Fruit fly (Drosophila melanogaster) whole organism, prepupa: ENCODE measurements around the gene Baldspot.

Experiments used
- CG10631 ChIP-seq: fragments of 200-800 bp; sonication (Bioruptor generic); optimal IDR thresholded peaks from 2 replicates; lab custom pipeline; 2016; ENCODE audit warnings: missing biosample characterization, missing genetic modification characterization
- CG10669 ChIP-seq: fragments of 200-800 bp; sonication (Bioruptor generic); optimal IDR thresholded peaks from 3 replicates; lab custom pipeline; 2018; ENCODE audit warnings: missing biosample characterization, mild to moderate bottlenecking, missing genetic modification characterization, moderate library complexity
- CG11294 ChIP-seq: fragments of 200-800 bp; sonication (Bioruptor generic); IDR thresholded peaks from 2 replicates; pipeline ENCODE4 v1.3.6; 2022; ENCODE audit warnings: missing biosample characterization, missing genetic modification characterization
- CG11762 ChIP-seq: fragments of 200-800 bp; sonication (Bioruptor generic); optimal IDR thresholded peaks from 3 replicates; lab custom pipeline; 2016; ENCODE audit warnings: missing biosample characterization, missing genetic modification characterization; ENCODE audit not compliant: insufficient read depth
- CG15336 ChIP-seq: fragments of 200-800 bp; sonication (Bioruptor generic); IDR thresholded peaks from 2 replicates; pipeline ENCODE4 v1.3.6; 2022; ENCODE audit warnings: missing biosample characterization, missing genetic modification characterization
- CG3032 ChIP-seq: fragments of 200-800 bp; optimal IDR thresholded peaks from 2 replicates; lab custom pipeline; 2019; ENCODE audit warnings: missing biosample characterization, mild to moderate bottlenecking, missing genetic modification characterization, moderate library complexity
- CG32006 ChIP-seq: fragments of 200-800 bp; sonication (Bioruptor generic); optimal IDR thresholded peaks from 3 replicates; lab custom pipeline; 2017; ENCODE audit warnings: missing biosample characterization, mild to moderate bottlenecking, missing genetic modification characterization
- CG34406 ChIP-seq: fragments of 200-800 bp; sonication (Bioruptor generic); optimal IDR thresholded peaks from 3 replicates; lab custom pipeline; 2016; ENCODE audit warnings: missing biosample characterization, missing genetic modification characterization
- CG3919 ChIP-seq: fragments of 200-800 bp; sonication (Bioruptor generic); optimal IDR thresholded peaks from 3 replicates; lab custom pipeline; 2016; ENCODE audit warnings: missing biosample characterization, missing genetic modification characterization
- CG4318 ChIP-seq: fragments of 200-800 bp; sonication (Bioruptor generic); optimal IDR thresholded peaks from 3 replicates; lab custom pipeline; 2017; ENCODE audit warnings: missing biosample characterization, mild to moderate bottlenecking, missing genetic modification characterization
- CG6163 ChIP-seq: fragments of 200-800 bp; sonication (Bioruptor generic); IDR thresholded peaks from 3 replicates; pipeline ENCODE4 v1.3.6; 2022; ENCODE audit warnings: missing biosample characterization, missing genetic modification characterization
- CG6276 ChIP-seq: fragments of 200-800 bp; sonication (Bioruptor generic); optimal IDR thresholded peaks from 2 replicates; lab custom pipeline; 2017; ENCODE audit warnings: missing biosample characterization, mild to moderate bottlenecking, missing genetic modification characterization
- CG6808 ChIP-seq: fragments of 200-800 bp; sonication (Bioruptor generic); optimal IDR thresholded peaks from 3 replicates; lab custom pipeline; 2017; ENCODE audit warnings: missing biosample characterization, missing genetic modification characterization, mild to moderate bottlenecking, moderate library complexity, missing genetic modification reagents
- CG8119 ChIP-seq: fragments of 200-800 bp; sonication (Bioruptor generic); IDR thresholded peaks from 3 replicates; pipeline ENCODE4 v1.3.6; 2022; ENCODE audit warnings: missing biosample characterization, missing genetic modification characterization
- CG8319 ChIP-seq: fragments of 200-800 bp; sonication (Bioruptor generic); optimal IDR thresholded peaks from 3 replicates; lab custom pipeline; 2016; ENCODE audit warnings: missing biosample characterization, missing genetic modification characterization
- CG8632 ChIP-seq: fragments of 200-800 bp; sonication (Bioruptor generic); optimal IDR thresholded peaks from 3 replicates; lab custom pipeline; 2016; ENCODE audit warnings: missing biosample characterization, missing genetic modification characterization
- Eip75B ChIP-seq: fragments of 200-800 bp; sonication (Bioruptor generic); optimal IDR thresholded peaks from 3 replicates; lab custom pipeline; 2016; ENCODE audit warnings: missing biosample characterization, missing genetic modification characterization
- Eip78C ChIP-seq: fragments of 200-800 bp; sonication (Bioruptor generic); peaks from one replicate; lab custom pipeline; 2016; ENCODE audit warnings: missing biosample characterization, missing genetic modification characterization
- Eip93F ChIP-seq: fragments of 200-800 bp; sonication (Bioruptor generic); optimal IDR thresholded peaks from 2 replicates; lab custom pipeline; 2016; ENCODE audit warnings: missing biosample characterization, mild to moderate bottlenecking, missing genetic modification characterization
- Ets96B ChIP-seq: fragments of 200-800 bp; optimal IDR thresholded peaks from 2 replicates; lab custom pipeline; 2019; ENCODE audit warnings: missing biosample characterization, mild to moderate bottlenecking, missing genetic modification characterization, moderate library complexity
- Gug ChIP-seq: fragments of 200-800 bp; sonication (Bioruptor generic); IDR thresholded peaks from 2 replicates; pipeline ENCODE4 v1.3.6; 2022; ENCODE audit warnings: missing biosample characterization, missing genetic modification characterization
- Hr4 ChIP-seq: fragments of 200-800 bp; sonication (Bioruptor generic); optimal IDR thresholded peaks from 3 replicates; lab custom pipeline; 2016; ENCODE audit warnings: missing biosample characterization, missing genetic modification characterization
- Lpt ChIP-seq: fragments of 200-800 bp; sonication (Bioruptor generic); optimal IDR thresholded peaks from 3 replicates; lab custom pipeline; 2016; ENCODE audit warnings: missing biosample characterization, missing genetic modification characterization
- OdsH ChIP-seq: fragments of 200-800 bp; sonication (Bioruptor generic); optimal IDR thresholded peaks from 3 replicates; lab custom pipeline; 2016; ENCODE audit warnings: missing biosample characterization, missing genetic modification characterization
- Sox102F ChIP-seq: fragments of 200-800 bp; sonication (Bioruptor generic); optimal IDR thresholded peaks from 2 replicates; lab custom pipeline; 2016; ENCODE audit warnings: missing biosample characterization, mild to moderate bottlenecking, missing genetic modification characterization
- Sox14 ChIP-seq: fragments of 200-800 bp; sonication (Bioruptor generic); optimal IDR thresholded peaks from 3 replicates; lab custom pipeline; 2016; ENCODE audit warnings: missing biosample characterization, missing genetic modification characterization
- Sox15 ChIP-seq: fragments of 200-800 bp; sonication (Bioruptor generic); optimal IDR thresholded peaks from 3 replicates; lab custom pipeline; 2016; ENCODE audit warnings: missing biosample characterization, missing genetic modification characterization
- achi ChIP-seq: fragments of 200-800 bp; sonication (Bioruptor generic); optimal IDR thresholded peaks from 3 replicates; lab custom pipeline; 2016; ENCODE audit warnings: missing biosample characterization, missing genetic modification characterization
- acj6 ChIP-seq: fragments of 200-800 bp; sonication (Bioruptor generic); optimal IDR thresholded peaks from 3 replicates; lab custom pipeline; 2016; ENCODE audit warnings: missing biosample characterization, missing genetic modification characterization
- cyc ChIP-seq: fragments of 200-800 bp; sonication (Bioruptor generic); optimal IDR thresholded peaks from 3 replicates; lab custom pipeline; 2016; ENCODE audit warnings: missing biosample characterization, missing genetic modification characterization
- dac ChIP-seq: fragments of 200-800 bp; sonication (Bioruptor generic); optimal IDR thresholded peaks from 2 replicates; lab custom pipeline; 2017; ENCODE audit warnings: missing biosample characterization, mild to moderate bottlenecking, missing genetic modification characterization
- eg ChIP-seq: fragments of 200-800 bp; sonication (Bioruptor generic); IDR thresholded peaks from 3 replicates; pipeline ENCODE4 v1.3.6; 2022; ENCODE audit warnings: missing biosample characterization, missing genetic modification characterization
- esn ChIP-seq: fragments of 200-800 bp; sonication (Bioruptor generic); optimal IDR thresholded peaks from 2 replicates; lab custom pipeline; 2016; ENCODE audit warnings: missing biosample characterization, mild to moderate bottlenecking, missing genetic modification characterization, moderate library complexity
- fd59A ChIP-seq: fragments of 200-800 bp; sonication (Bioruptor generic); optimal IDR thresholded peaks from 2 replicates; lab custom pipeline; 2017; ENCODE audit warnings: missing biosample characterization, mild to moderate bottlenecking, missing genetic modification characterization, missing genetic modification reagents
- fd85E ChIP-seq: fragments of 200-800 bp; sonication (Bioruptor generic); optimal IDR thresholded peaks from 3 replicates; lab custom pipeline; 2016; ENCODE audit warnings: missing biosample characterization, missing genetic modification characterization
- fkh ChIP-seq: fragments of 200-800 bp; sonication (Bioruptor generic); optimal IDR thresholded peaks from 3 replicates; lab custom pipeline; 2017; ENCODE audit warnings: missing biosample characterization, mild to moderate bottlenecking, missing genetic modification characterization, moderate library complexity
- net ChIP-seq: fragments of 200-800 bp; sonication (Bioruptor generic); optimal IDR thresholded peaks from 3 replicates; lab custom pipeline; 2016; ENCODE audit warnings: missing biosample characterization, missing genetic modification characterization
- pdm3 ChIP-seq: fragments of 200-800 bp; sonication (Bioruptor generic); optimal IDR thresholded peaks from 3 replicates; lab custom pipeline; 2016; ENCODE audit warnings: missing biosample characterization, missing genetic modification characterization
- salr ChIP-seq, 2 experiments: fragments of 200-800 bp; sonication (Bioruptor generic); optimal IDR thresholded peaks; 3 replicates each; lab custom pipeline; 2016 to 2018; ENCODE audit warnings: missing biosample characterization in 2 of 2, missing genetic modification characterization in 2 of 2, mild to moderate bottlenecking in 1 of 2
- spab ChIP-seq: fragments of 200-800 bp; sonication (Bioruptor generic); optimal IDR thresholded peaks from 2 replicates; lab custom pipeline; 2017; ENCODE audit warnings: missing biosample characterization, mild to moderate bottlenecking, missing genetic modification characterization, missing genetic modification reagents
- svp ChIP-seq: fragments of 200-800 bp; sonication (Bioruptor generic); peaks from one replicate; lab custom pipeline; 2016; ENCODE audit warnings: missing biosample characterization, missing genetic modification characterization
- topi ChIP-seq: fragments of 200-800 bp; sonication (Bioruptor generic); optimal IDR thresholded peaks from 3 replicates; lab custom pipeline; 2016; ENCODE audit warnings: missing biosample characterization, missing genetic modification characterization

Baldspot gene

DNA sequence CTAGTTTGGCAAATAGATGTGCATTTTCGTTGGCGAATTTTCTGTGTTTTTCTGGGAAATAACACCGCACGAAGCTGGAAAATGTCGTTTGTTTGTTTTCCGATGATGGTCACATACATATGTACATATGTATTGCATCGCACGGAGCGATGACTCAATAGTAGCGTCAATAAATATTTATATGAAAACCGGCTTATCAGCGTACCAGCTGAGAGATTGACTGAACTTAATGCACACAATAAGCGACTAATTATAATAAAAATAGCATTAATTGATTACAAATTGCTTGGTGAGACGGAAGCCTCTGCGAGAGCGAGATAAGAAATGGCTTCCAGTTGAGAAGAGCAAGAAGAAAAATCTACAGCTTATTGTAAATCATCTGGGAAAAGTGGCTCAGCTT is 16.9 kb downstream of the Baldspot start:
- no peak for TF ChIP-seq salr (GFP tag; optimal IDR thresholded peaks at IDR 0.05; lab: Kevin White, UChicago)
- peak; percentile 4 for TF ChIP-seq fkh (GFP tag; lab: Kevin White, UChicago)
- TF ChIP-seq svp: peak; percentile 67

DNA sequence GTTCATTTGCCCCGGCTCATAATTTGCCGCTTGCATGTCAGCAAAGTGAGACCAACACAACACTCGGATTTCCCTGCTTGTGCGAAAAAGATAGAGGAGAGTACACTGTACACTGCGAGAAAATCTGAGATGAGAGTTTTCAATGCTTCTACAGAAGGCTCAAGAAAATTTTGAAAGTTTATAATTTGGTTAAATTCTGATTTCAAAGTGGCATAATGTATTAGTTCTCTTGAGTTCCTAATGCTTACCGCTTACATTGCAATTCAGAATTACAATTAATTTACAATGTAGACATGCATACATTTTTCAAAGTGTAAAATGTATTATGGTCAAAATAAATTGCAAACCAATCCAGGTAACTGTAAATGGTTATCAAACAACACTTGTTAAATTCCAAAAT is 18.5 kb downstream of the Baldspot start:
- TF ChIP-seq CG34406 (GFP tag; lab: Kevin White, UChicago): no peak
- TF ChIP-seq Hr4 (GFP tag; lab: Kevin White, UChicago): peak; percentile 85
- peak; percentile 84 for TF ChIP-seq CG4318 (GFP tag; lab: Kevin White, UChicago)
- peak; percentile 80 for TF ChIP-seq CG6276 (GFP tag; lab: Kevin White, UChicago)
- TF ChIP-seq Eip93F (GFP tag; lab: Kevin White, UChicago): no peak
- peak; percentile 86 for TF ChIP-seq CG32006
- no peak for TF ChIP-seq Sox15
- TF ChIP-seq CG8119 (GFP tag; lab: Robert Waterston, UW): peak; percentile 78
- TF ChIP-seq cyc (GFP tag; lab: Kevin White, UChicago): no peak
- no peak for TF ChIP-seq fd85E (GFP tag; lab: Kevin White, UChicago)
- peak; percentile 2 for TF ChIP-seq svp
- no peak for TF ChIP-seq CG8632 (GFP tag; lab: Kevin White, UChicago)
- TF ChIP-seq CG3919: peak; percentile 71
- peak; percentile 53 for TF ChIP-seq CG10669 (GFP tag; lab: Kevin White, UChicago)
- TF ChIP-seq pdm3 (GFP tag; lab: Kevin White, UChicago): peak; percentile 41
- TF ChIP-seq net (GFP tag; lab: Kevin White, UChicago): peak; percentile 22
- peak; percentile 24 for TF ChIP-seq esn (GFP tag; lab: Kevin White, UChicago)
- peak; percentile 9 for TF ChIP-seq acj6 (GFP tag; lab: Kevin White, UChicago)
- TF ChIP-seq Ets96B (tag; lab: Kevin White, UChicago): peak; percentile 39
- TF ChIP-seq fd59A: peak; percentile 23
- TF ChIP-seq achi (GFP tag; lab: Kevin White, UChicago): peak; percentile 50
- no peak for TF ChIP-seq CG11762 (GFP tag; lab: Kevin White, UChicago)
- TF ChIP-seq CG10631 (GFP tag; lab: Kevin White, UChicago): peak; percentile 49
- peak in 1 of 2 experiments; percentile 34 for TF ChIP-seq salr (GFP tag; optimal IDR thresholded peaks at IDR 0.05; lab: Kevin White, UChicago)
- TF ChIP-seq topi: no peak
- peak; percentile 30; the same call in 1 of the 3 replicates for TF ChIP-seq CG6163 (GFP tag; lab: Robert Waterston, UW)
- peak; percentile 46; the same call in 1 of the 2 replicates for TF ChIP-seq CG11294 (GFP tag; lab: Robert Waterston, UW)
- no peak for TF ChIP-seq Sox102F (GFP tag; lab: Kevin White, UChicago)
- TF ChIP-seq CG8319 (GFP tag; lab: Kevin White, UChicago): peak; percentile 5
- TF ChIP-seq Sox14 (GFP tag; lab: Kevin White, UChicago): peak; percentile 48
- peak; percentile 19 for TF ChIP-seq CG3032 (tag; lab: Kevin White, UChicago)
- peak; percentile 33 for TF ChIP-seq Eip75B (GFP tag; lab: Kevin White, UChicago)
- peak; percentile 48 for TF ChIP-seq Gug (GFP tag; lab: Robert Waterston, UW)
- peak; percentile 47 for TF ChIP-seq Lpt (GFP tag; lab: Kevin White, UChicago)
- TF ChIP-seq OdsH (GFP tag; lab: Kevin White, UChicago): peak; percentile 26
- TF ChIP-seq CG15336 (GFP tag; lab: Robert Waterston, UW): peak; percentile 78
- peak; percentile 9 for TF ChIP-seq CG6808 (GFP tag; lab: Kevin White, UChicago)
- TF ChIP-seq spab (GFP tag; lab: Kevin White, UChicago): peak; percentile 49
- peak; percentile 87 for TF ChIP-seq Eip78C (GFP tag; lab: Kevin White, UChicago)
- peak; percentile 72 for TF ChIP-seq eg
- TF ChIP-seq dac (GFP tag; lab: Kevin White, UChicago): peak; percentile 39
